Fruit fly (Drosophila melanogaster) whole organism, embryonic: ENCODE results near the gene Irk1.

Experiments
- CG10267 ChIP-seq: fragments of 200-800 bp; sonication (Bioruptor generic); optimal IDR thresholded peaks from 2 replicates; lab custom pipeline; 2018; ENCODE audit warnings: missing biosample characterization, mild to moderate bottlenecking, missing genetic modification characterization, moderate library complexity
- CG12219 ChIP-seq: fragments of 200-800 bp; sonication (Bioruptor generic); optimal IDR thresholded peaks from 3 replicates; lab custom pipeline; 2018; ENCODE audit warnings: missing biosample characterization, mild to moderate bottlenecking, missing genetic modification characterization
- CG13894 ChIP-seq: fragments of 200-800 bp; sonication (Bioruptor generic); optimal IDR thresholded peaks from 3 replicates; lab custom pipeline; 2018; ENCODE audit warnings: missing biosample characterization, mild to moderate bottlenecking, missing genetic modification characterization, moderate library complexity
- CG15269 ChIP-seq: fragments of 200-800 bp; sonication (Bioruptor generic); optimal IDR thresholded peaks from 2 replicates; lab custom pipeline; 2018; ENCODE audit warnings: missing biosample characterization, mild to moderate bottlenecking, missing genetic modification characterization, moderate library complexity
- CG15601 ChIP-seq: fragments of 200-800 bp; sonication (Bioruptor generic); optimal IDR thresholded peaks from 3 replicates; lab custom pipeline; 2019; ENCODE audit warnings: missing biosample characterization, mild to moderate bottlenecking, missing genetic modification characterization, moderate library complexity
- CG16863 ChIP-seq: fragments of 200-800 bp; sonication (Bioruptor generic); optimal IDR thresholded peaks from 3 replicates; lab custom pipeline; 2016; ENCODE audit warnings: missing biosample characterization, missing genetic modification characterization
- CG17612 ChIP-seq: fragments of 200-800 bp; sonication (Bioruptor generic); IDR thresholded peaks from 2 replicates; pipeline ENCODE4 v1.3.6; 2022; ENCODE audit warnings: missing biosample characterization, missing genetic modification characterization
- CG17802 ChIP-seq: fragments of 200-800 bp; sonication (Bioruptor generic); optimal IDR thresholded peaks from 2 replicates; lab custom pipeline; 2018; ENCODE audit warnings: missing biosample characterization, mild to moderate bottlenecking, missing genetic modification characterization, moderate library complexity
- CG17912 ChIP-seq: fragments of 200-800 bp; sonication (Bioruptor generic); optimal IDR thresholded peaks from 2 replicates; lab custom pipeline; 2018; ENCODE audit warnings: missing biosample characterization, mild to moderate bottlenecking, missing genetic modification characterization
- CG2678 ChIP-seq: fragments of 200-800 bp; sonication (Bioruptor generic); optimal IDR thresholded peaks from 3 replicates; lab custom pipeline; 2019; ENCODE audit warnings: missing biosample characterization, mild to moderate bottlenecking, missing genetic modification characterization, moderate library complexity
- CG31441 ChIP-seq: fragments of 200-800 bp; sonication (Bioruptor generic); IDR thresholded peaks from 2 replicates; pipeline ENCODE4 v1.3.6; 2022; ENCODE audit warnings: missing biosample characterization, missing genetic modification characterization
- CG3163 ChIP-seq: fragments of 200-800 bp; sonication (Bioruptor generic); optimal IDR thresholded peaks from 3 replicates; lab custom pipeline; 2016; ENCODE audit warnings: missing biosample characterization, missing genetic modification characterization
- CG4404 ChIP-seq: fragments of 200-800 bp; sonication (Bioruptor generic); IDR thresholded peaks from 2 replicates; pipeline ENCODE4 v1.3.6; 2022; ENCODE audit warnings: missing biosample characterization, missing genetic modification characterization
- CG6683 ChIP-seq: fragments of 200-800 bp; sonication (Bioruptor generic); optimal IDR thresholded peaks from 2 replicates; lab custom pipeline; 2017; ENCODE audit warnings: missing biosample characterization, mild to moderate bottlenecking, missing genetic modification characterization, missing genetic modification reagents
- CG6689 ChIP-seq: fragments of 200-800 bp; sonication (Bioruptor generic); IDR thresholded peaks from 2 replicates; pipeline ENCODE4 v1.3.6; 2022; ENCODE audit warnings: missing biosample characterization, missing genetic modification characterization
- CG7357 ChIP-seq: fragments of 200-800 bp; sonication (Bioruptor generic); IDR thresholded peaks from 3 replicates; pipeline ENCODE4 v1.3.6; 2022; ENCODE audit warnings: missing biosample characterization, missing genetic modification characterization
- CG7963 ChIP-seq: fragments of 200-800 bp; sonication (Bioruptor generic); IDR thresholded peaks from 3 replicates; pipeline ENCODE4 v1.3.6; 2022; ENCODE audit warnings: missing biosample characterization, missing genetic modification characterization; ENCODE audit not compliant: partially characterized antibody
- CG7987 ChIP-seq: fragments of 200-800 bp; sonication (Bioruptor generic); optimal IDR thresholded peaks from 2 replicates; lab custom pipeline; 2018; ENCODE audit warnings: missing biosample characterization, mild to moderate bottlenecking, missing genetic modification characterization, moderate library complexity
- CG8089 ChIP-seq: fragments of 200-800 bp; sonication (Bioruptor generic); optimal IDR thresholded peaks from 3 replicates; lab custom pipeline; 2016; ENCODE audit warnings: missing biosample characterization, missing genetic modification characterization
- CG8281 ChIP-seq: fragments of 200-800 bp; sonication (Bioruptor generic); optimal IDR thresholded peaks from 2 replicates; lab custom pipeline; 2018; ENCODE audit warnings: missing biosample characterization, mild to moderate bottlenecking, missing genetic modification characterization, moderate library complexity
- CrebB ChIP-seq: fragments of 200-800 bp; sonication (Bioruptor generic); optimal IDR thresholded peaks from 3 replicates; lab custom pipeline; 2018; ENCODE audit warnings: missing biosample characterization, mild to moderate bottlenecking, missing genetic modification characterization
- Eip74EF ChIP-seq, 2 experiments: fragments of 200-800 bp in 1 of 2; fragments of >200 bp in 1 of 2; sonication (Bioruptor generic) in 1 of 2; optimal IDR thresholded peaks; 2 replicates each; lab custom pipeline; 2017 to 2019; ENCODE audit warnings: missing biosample characterization in 2 of 2, missing genetic modification characterization in 2 of 2, mild to moderate bottlenecking in 1 of 2, moderate library complexity in 1 of 2
- Fer1 ChIP-seq: fragments of 200-800 bp; sonication (Bioruptor generic); optimal IDR thresholded peaks from 2 replicates; lab custom pipeline; 2017; ENCODE audit warnings: missing biosample characterization, mild to moderate bottlenecking, missing genetic modification characterization
- Jarid2 ChIP-seq: fragments of 200-800 bp; sonication (Bioruptor generic); optimal IDR thresholded peaks from 3 replicates; lab custom pipeline; 2017; ENCODE audit warnings: mild to moderate bottlenecking, missing biosample characterization, missing genetic modification reagents, missing genetic modification characterization
- Lhr ChIP-seq: fragments of 200-800 bp; sonication (Bioruptor generic); optimal IDR thresholded peaks from 3 replicates; lab custom pipeline; 2017; ENCODE audit warnings: mild to moderate bottlenecking, missing biosample characterization, missing genetic modification reagents, missing genetic modification characterization
- Mes4 ChIP-seq: fragments of 200-800 bp; sonication (Bioruptor generic); optimal IDR thresholded peaks from 2 replicates; lab custom pipeline; 2016; ENCODE audit warnings: missing biosample characterization, missing genetic modification characterization
- Ptx1 ChIP-seq: fragments of 200-800 bp; sonication (Bioruptor generic); IDR thresholded peaks from 2 replicates; pipeline ENCODE4 v1.3.6; 2022; ENCODE audit warnings: missing biosample characterization, missing genetic modification characterization
- Sry-δ ChIP-seq: fragments of 200-800 bp; sonication (Bioruptor generic); optimal IDR thresholded peaks from 2 replicates; lab custom pipeline; 2016; ENCODE audit warnings: missing biosample characterization, missing genetic modification characterization
- Vsx1 ChIP-seq: fragments of 200-800 bp; sonication (Bioruptor generic); optimal IDR thresholded peaks from 2 replicates; lab custom pipeline; 2017; ENCODE audit warnings: missing biosample characterization, mild to moderate bottlenecking, missing genetic modification characterization, missing genetic modification reagents
- amos ChIP-seq: fragments of 200-800 bp; sonication (Bioruptor generic); IDR thresholded peaks from 2 replicates; pipeline ENCODE4 v1.3.6; 2022; ENCODE audit warnings: missing biosample characterization, missing genetic modification characterization; ENCODE audit not compliant: partially characterized antibody
- ash1 ChIP-seq: fragments of 200-800 bp; sonication (Bioruptor generic); optimal IDR thresholded peaks from 2 replicates; lab custom pipeline; 2018; ENCODE audit warnings: missing biosample characterization, mild to moderate bottlenecking, missing genetic modification characterization
- cas ChIP-seq: fragments of 200-800 bp; sonication (Bioruptor generic); IDR thresholded peaks from 2 replicates; pipeline ENCODE4 v1.3.6; 2022; ENCODE audit warnings: missing biosample characterization, missing genetic modification characterization
- caup ChIP-seq: fragments of 200-800 bp; sonication (Bioruptor generic); optimal IDR thresholded peaks from 3 replicates; lab custom pipeline; 2017; ENCODE audit warnings: missing biosample characterization, mild to moderate bottlenecking, missing genetic modification characterization, moderate library complexity; ENCODE audit not compliant: severe bottlenecking
- chinmo ChIP-seq: fragments of 200-800 bp; sonication (Bioruptor generic); IDR thresholded peaks from 4 replicates; pipeline ENCODE4 v1.3.6; 2022; ENCODE audit warnings: missing biosample characterization, missing genetic modification characterization; ENCODE audit not compliant: partially characterized antibody
- croc ChIP-seq: fragments of 200-800 bp; sonication (Bioruptor generic); conservative IDR thresholded peaks from 3 replicates; pipeline ENCODE4 v1.3.6; 2022; ENCODE audit warnings: missing biosample characterization, missing genetic modification characterization
- dpn ChIP-seq, 2 experiments: fragments of 200-800 bp; sonication (Bioruptor generic); optimal IDR thresholded peaks; 3 replicates each; lab custom pipeline; 2016; ENCODE audit warnings: missing biosample characterization in 2 of 2, missing genetic modification characterization in 2 of 2
- exex ChIP-seq: fragments of 200-800 bp; sonication (Bioruptor generic); optimal IDR thresholded peaks from 4 replicates; lab custom pipeline; 2018; ENCODE audit warnings: missing biosample characterization, mild to moderate bottlenecking, missing genetic modification characterization, moderate library complexity
- eyg ChIP-seq: fragments of 200-800 bp; sonication (Bioruptor generic); optimal IDR thresholded peaks from 3 replicates; lab custom pipeline; 2016; ENCODE audit warnings: missing biosample characterization, missing genetic modification characterization
- gcm2 ChIP-seq: fragments of 200-800 bp; sonication (Bioruptor generic); optimal IDR thresholded peaks from 2 replicates; lab custom pipeline; 2016; ENCODE audit warnings: missing biosample characterization, missing genetic modification characterization
- gsb-n ChIP-seq: fragments of 200-800 bp; sonication (Bioruptor generic); optimal IDR thresholded peaks from 3 replicates; lab custom pipeline; 2018; ENCODE audit warnings: missing biosample characterization, mild to moderate bottlenecking, missing genetic modification characterization
- gt ChIP-seq: fragments of 200-800 bp; sonication (Bioruptor generic); IDR thresholded peaks from 2 replicates; pipeline ENCODE4 v1.3.6; 2022; ENCODE audit warnings: missing biosample characterization, missing genetic modification characterization
- mirr ChIP-seq: fragments of 200-800 bp; sonication (Bioruptor generic); optimal IDR thresholded peaks from 3 replicates; lab custom pipeline; 2018; ENCODE audit warnings: missing biosample characterization, mild to moderate bottlenecking, missing genetic modification characterization
- nmo ChIP-seq: fragments of 200-800 bp; sonication (Bioruptor generic); optimal IDR thresholded peaks from 2 replicates; lab custom pipeline; 2018; ENCODE audit warnings: missing biosample characterization, mild to moderate bottlenecking, missing genetic modification characterization, moderate library complexity
- p53 ChIP-seq: fragments of 200-800 bp; sonication (Bioruptor generic); optimal IDR thresholded peaks from 2 replicates; lab custom pipeline; 2016; ENCODE audit warnings: missing biosample characterization, missing genetic modification characterization
- sd ChIP-seq: fragments of 200-800 bp; sonication (Bioruptor generic); optimal IDR thresholded peaks from 3 replicates; lab custom pipeline; 2018; ENCODE audit warnings: missing biosample characterization, mild to moderate bottlenecking, missing genetic modification characterization, moderate library complexity
- sim ChIP-seq: fragments of 200-800 bp; sonication (Bioruptor generic); IDR thresholded peaks from 2 replicates; pipeline ENCODE4 v1.3.6; 2022; ENCODE audit warnings: missing biosample characterization, missing genetic modification characterization
- slp2 ChIP-seq: fragments of 200-800 bp; sonication (Bioruptor generic); optimal IDR thresholded peaks from 2 replicates; lab custom pipeline; 2016; ENCODE audit warnings: missing biosample characterization, missing genetic modification characterization
- stwl ChIP-seq: fragments of 200-800 bp; sonication (Bioruptor generic); optimal IDR thresholded peaks from 3 replicates; lab custom pipeline; 2018; ENCODE audit warnings: missing biosample characterization, mild to moderate bottlenecking, missing genetic modification characterization, moderate library complexity
- vfl ChIP-seq: fragments of 200-800 bp; sonication (Bioruptor generic); optimal IDR thresholded peaks from 2 replicates; lab custom pipeline; 2016; ENCODE audit warnings: missing biosample characterization, missing genetic modification characterization

Gene Irk1

DNA sequence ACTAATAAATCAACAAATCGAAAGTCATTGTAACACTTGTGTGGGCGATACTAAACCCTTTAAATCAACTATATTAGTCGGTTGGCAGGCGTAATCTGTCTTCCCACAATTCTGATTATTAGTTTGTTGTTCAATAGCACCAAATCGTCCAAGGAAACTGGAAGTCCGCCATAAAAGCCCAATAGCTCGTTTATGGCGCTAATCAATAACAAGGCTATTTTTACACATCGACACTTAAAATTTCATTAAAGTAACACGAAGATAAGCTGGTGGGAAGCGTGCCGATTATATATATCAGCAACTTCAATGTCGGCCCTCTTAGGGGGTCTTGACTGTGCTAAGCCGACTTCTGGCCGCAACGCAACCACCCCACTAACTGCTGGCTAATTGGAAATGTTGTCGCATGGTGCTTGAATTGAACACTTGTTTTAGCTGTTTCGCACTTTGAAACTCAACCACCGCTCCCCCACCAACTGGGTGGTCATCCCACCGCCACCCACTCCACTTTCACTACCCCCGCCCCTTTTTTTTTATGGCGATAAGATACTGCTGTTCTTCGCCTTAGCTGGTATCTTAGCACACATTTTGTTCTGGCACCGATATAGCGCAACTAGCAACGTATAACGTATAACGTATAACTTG, 29.0 kb upstream of the Irk1 start (continued):
- TF ChIP-seq CG16863 (no peak), Fer1 (GFP tag; lab: Kevin White, UChicago) (no peak), CG17612 (no peak), CG15601 (tag; lab: Kevin White, UChicago) (no peak), CG3163 (GFP tag; lab: Kevin White, UChicago) (no peak), sd (tag; lab: Kevin White, UChicago) (peak; percentile 48), eyg (GFP tag; lab: Kevin White, UChicago) (no peak), vfl (GFP tag; lab: Kevin White, UChicago) (no peak), Vsx1 (peak; percentile 83), Sry-δ (GFP tag; lab: Kevin White, UChicago) (no peak), chinmo (GFP tag; lab: Robert Waterston, UW) (0 out of 4 replicates have a peak, but pooled peaks have one; percentile 8), CG2678 (peak; percentile 53), CG7963 (GFP tag; lab: Robert Waterston, UW) (no peak), slp2 (GFP tag; lab: Kevin White, UChicago) (no peak), CG7987 (GFP tag; lab: Kevin White, UChicago) (no peak), nmo (GFP tag; lab: Kevin White, UChicago) (no peak), caup (GFP tag; lab: Kevin White, UChicago) (peak; percentile 1), croc (GFP tag; lab: Robert Waterston, UW) (no peak), CG15269 (tag; lab: Kevin White, UChicago) (peak; percentile 42), CG17912 (GFP tag; lab: Kevin White, UChicago) (no peak), mirr (GFP tag; lab: Kevin White, UChicago) (peak; percentile 71), CG10267 (tag; lab: Kevin White, UChicago) (no peak), CG17802 (tag; lab: Kevin White, UChicago) (no peak), Eip74EF (GFP tag; optimal IDR thresholded peaks at IDR 0.05; lab: Kevin White, UChicago) (peak in 1 of 2 experiments; percentile 30), Ptx1 (GFP tag; lab: Robert Waterston, UW) (no peak), Lhr (no peak), cas (GFP tag; lab: Robert Waterston, UW) (no peak), stwl (tag; lab: Kevin White, UChicago) (no peak), exex (tag; lab: Kevin White, UChicago) (peak; percentile 98), CG8089 (no peak), CG7357 (no peak), CG4404 (GFP tag; lab: Robert Waterston, UW) (no peak), ash1 (GFP tag; lab: Kevin White, UChicago) (no peak), gt (GFP tag; lab: Robert Waterston, UW) (no peak), CG6683 (no peak), CG13894 (tag; lab: Kevin White, UChicago) (peak; percentile 45), p53 (GFP tag; lab: Kevin White, UChicago) (no peak), CG31441 (GFP tag; lab: Robert Waterston, UW) (no peak), gsb-n (no peak), dpn (GFP tag; optimal IDR thresholded peaks at IDR 0.05; lab: Kevin White, UChicago) (no peak), Mes4 (no peak), sim (GFP tag; lab: Robert Waterston, UW) (no peak), CG12219 (peak; percentile 2), CG6689 (GFP tag; lab: Robert Waterston, UW) (no peak), Jarid2 (GFP tag; lab: Kevin White, UChicago) (no peak), CG8281 (tag; lab: Kevin White, UChicago) (peak; percentile 12), amos (GFP tag; lab: Robert Waterston, UW) (no peak), gcm2 (GFP tag; lab: Kevin White, UChicago) (no peak), CrebB (peak; percentile 9)
